Worm (Caenorhabditis elegans): ENCODE measurements around the gene dmsr-7.

- TF ChIP-seq sea-1 (GFP tag; conservative IDR thresholded peaks at IDR 0.05) (no peak), scrt-1 (GFP tag; IDR thresholded peaks at IDR 0.05) (no peak), ama-1 (optimal IDR thresholded peaks at IDR 0.05) (no peak), tbx-11 (GFP tag; IDR thresholded peaks at IDR 0.05) (no peak)
These were observed 33.0 kb upstream of the dmsr-7 start, which contains the start of gene C35A11.3 for ce11 chrV:5372118-5372517.

Measured in whole organism, early embryonic.